Fruit fly (Drosophila melanogaster) whole organism, wandering third instar larva: ENCODE data around the gene Bem46.

Experiments
- Abd-B ChIP-seq: fragments of >200 bp; optimal IDR thresholded peaks from 2 replicates; lab custom pipeline; 2017; ENCODE audit warnings: missing biosample characterization, missing genetic modification characterization
- dl ChIP-seq, 2 experiments: fragments of 175-275, 200-275 bp in 1 of 2; fragments of 200-275 bp in 1 of 2; sonication (Bioruptor generic); optimal IDR thresholded peaks; lab custom pipeline; 2018; ENCODE audit warnings: mild to moderate bottlenecking in 2 of 2, missing biosample characterization in 2 of 2, missing genetic modification characterization in 2 of 2, moderate library complexity in 2 of 2; ENCODE audit not compliant: partially characterized antibody in 2 of 2, insufficient read depth in 1 of 2
- dsf ChIP-seq: sonication (Bioruptor generic); optimal IDR thresholded peaks from 2 replicates; lab custom pipeline; 2016; ENCODE audit warnings: missing biosample characterization, missing genetic modification characterization, borderline replicate concordance
- lola ChIP-seq: fragments of >200 bp; optimal IDR thresholded peaks from 2 replicates; lab custom pipeline; 2017; ENCODE audit warnings: missing biosample characterization, missing genetic modification characterization
- woc ChIP-seq: sonication (Bioruptor generic); optimal IDR thresholded peaks from 2 replicates; lab custom pipeline; 2016; ENCODE audit warnings: missing biosample characterization, mild to moderate bottlenecking, missing genetic modification characterization

DNA sequence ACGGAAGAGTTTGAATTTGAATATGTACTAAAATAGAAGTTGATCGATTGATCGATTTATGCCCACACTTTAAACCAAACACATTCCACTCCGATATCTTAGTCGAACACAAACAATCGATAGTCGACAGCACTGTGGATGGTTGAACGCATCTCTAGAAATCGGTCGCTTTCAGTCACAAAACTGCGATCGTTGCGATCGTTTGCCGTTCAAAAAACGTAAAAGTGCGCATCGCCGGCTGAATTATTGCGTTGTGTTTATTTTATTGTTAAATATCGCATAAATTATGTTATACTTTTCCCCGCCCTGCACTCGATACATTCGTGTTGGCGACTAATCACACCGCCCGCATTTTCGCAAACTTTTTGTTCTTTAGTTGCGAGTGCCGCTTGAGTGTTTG, 11.2 kb downstream of the Bem46 start, which contains the start of gene Ccdc85:
- TF ChIP-seq dsf (GFP tag; lab: Kevin White, UChicago) (no peak), Abd-B (GFP tag; lab: Kevin White, UChicago) (no peak), lola (GFP tag; lab: Kevin White, UChicago) (no peak), woc (GFP tag; lab: Kevin White, UChicago) (no peak), dl (GFP tag; optimal IDR thresholded peaks at IDR 0.05; lab: Kevin White, UChicago; ENCODE audit: insufficient read depth in 1 of 2, partially characterized antibody in 2 of 2) (peak in 1 of 2 experiments; percentile 3)
